Fruit fly (Drosophila melanogaster): Measurements from ENCODE around the gene Lamtor4.

Lamtor4 gene

dm6 chr3L:3890860-3891259 lies 5.8 kb upstream of the Lamtor4 start:
- TF ChIP-seq OdsH (GFP tag; optimal IDR thresholded peaks at IDR 0.05) (peak; percentile 16), CG8119 (GFP tag; IDR thresholded peaks at IDR 0.05) (peak; percentile 53; the same call in 1 of the 3 replicates), CG6163 (GFP tag; IDR thresholded peaks at IDR 0.05) (peak; percentile 62; the same call in 2 of the 3 replicates), Hr38 (GFP tag; optimal IDR thresholded peaks at IDR 0.05) (no peak), salr (GFP tag; optimal IDR thresholded peaks at IDR 0.05) (peak in 1 of 2 experiments; percentile 20), CG8319 (GFP tag; optimal IDR thresholded peaks at IDR 0.05) (no peak), CG10669 (GFP tag; optimal IDR thresholded peaks at IDR 0.05) (peak; percentile 42), Sox102F (GFP tag; optimal IDR thresholded peaks at IDR 0.05) (no peak), Lpt (GFP tag; optimal IDR thresholded peaks at IDR 0.05) (peak; percentile 21), Sox15 (GFP tag; optimal IDR thresholded peaks at IDR 0.05) (no peak), topi (GFP tag; optimal IDR thresholded peaks at IDR 0.05) (peak; percentile 2), vri (GFP tag; optimal IDR thresholded peaks at IDR 0.05) (no peak), CG6808 (GFP tag; optimal IDR thresholded peaks at IDR 0.05) (peak; percentile 34), Eip75B (GFP tag; optimal IDR thresholded peaks at IDR 0.05) (peak; percentile 12), CG4318 (GFP tag; optimal IDR thresholded peaks at IDR 0.05) (no peak), pdm3 (GFP tag; optimal IDR thresholded peaks at IDR 0.05) (peak; percentile 22), dsx (GFP tag; optimal IDR thresholded peaks at IDR 0.05; ENCODE audit: poor library complexity, severe bottlenecking) (peak; percentile 38), Hr4 (GFP tag; optimal IDR thresholded peaks at IDR 0.05) (peak; percentile 30), CG3919 (GFP tag; optimal IDR thresholded peaks at IDR 0.05) (peak; percentile 41), eg (GFP tag; IDR thresholded peaks at IDR 0.05) (0 out of 3 replicates have a peak, but pooled peaks have one; percentile 44), Eip93F (GFP tag; optimal IDR thresholded peaks at IDR 0.05) (no peak), fd59A (GFP tag; optimal IDR thresholded peaks at IDR 0.05) (no peak), CG6792 (GFP tag; optimal IDR thresholded peaks at IDR 0.05) (peak; percentile 27), CG16779 (tag; optimal IDR thresholded peaks at IDR 0.05) (no peak), Eip78C (GFP tag) (peak; percentile 73), CG10631 (GFP tag; optimal IDR thresholded peaks at IDR 0.05) (peak; percentile 43), Ets21C (GFP tag; optimal IDR thresholded peaks at IDR 0.05) (no peak), achi (GFP tag; optimal IDR thresholded peaks at IDR 0.05) (peak; percentile 21), net (GFP tag; optimal IDR thresholded peaks at IDR 0.05) (no peak), dac (GFP tag; optimal IDR thresholded peaks at IDR 0.05) (no peak), Ets96B (tag; optimal IDR thresholded peaks at IDR 0.05) (peak; percentile 41), esn (GFP tag; optimal IDR thresholded peaks at IDR 0.05) (peak; percentile 18), CG34406 (GFP tag; optimal IDR thresholded peaks at IDR 0.05) (peak; percentile 7), Smox (GFP tag; optimal IDR thresholded peaks at IDR 0.05) (no peak), Blimp-1 (GFP tag; optimal IDR thresholded peaks at IDR 0.05) (no peak), CG7368 (GFP tag; optimal IDR thresholded peaks at IDR 0.05) (no peak), spab (GFP tag; optimal IDR thresholded peaks at IDR 0.05) (peak; percentile 29), Sox14 (GFP tag; optimal IDR thresholded peaks at IDR 0.05) (peak; percentile 9), CG1621 (tag; optimal IDR thresholded peaks at IDR 0.05) (no peak), CG11294 (GFP tag; IDR thresholded peaks at IDR 0.05) (no peak), CG3032 (tag; optimal IDR thresholded peaks at IDR 0.05) (peak; percentile 27), Hr39 (GFP tag; optimal IDR thresholded peaks at IDR 0.05) (peak; percentile 3), CG32006 (GFP tag; optimal IDR thresholded peaks at IDR 0.05) (peak; percentile 59), Met (GFP tag; optimal IDR thresholded peaks at IDR 0.05) (peak; percentile 13), CG9139 (GFP tag; optimal IDR thresholded peaks at IDR 0.05) (no peak), fkh (GFP tag; optimal IDR thresholded peaks at IDR 0.05) (no peak), ss (GFP tag; optimal IDR thresholded peaks at IDR 0.05) (no peak), lz (GFP tag; optimal IDR thresholded peaks at IDR 0.05) (no peak), acj6 (GFP tag; optimal IDR thresholded peaks at IDR 0.05) (peak; percentile 24)
